Fruit fly (Drosophila melanogaster) whole organism: ENCODE results near the gene Dop2R.
"Not testable (repeated sequence)": the region's sequence is repeated elsewhere in the genome, so short reads cannot be mapped to it uniquely, and the experiment has no call there.

Experiments used
- CG8478 ChIP-seq: fragments of >200 bp; optimal IDR thresholded peaks from 2 replicates; lab custom pipeline; 2018; ENCODE audit warnings: inconsistent platforms
- Dll ChIP-seq: fragments of >200 bp; optimal IDR thresholded peaks from 2 replicates; lab custom pipeline; 2017
- EcR ChIP-seq, 2 experiments: fragments of >200 bp; optimal IDR thresholded peaks; 2 replicates each; lab custom pipeline; 2017; ENCODE audit warnings: missing biosample characterization in 2 of 2, missing genetic modification characterization in 2 of 2, missing genetic modification reagents in 2 of 2
- pan ChIP-seq: fragments of >200 bp; optimal IDR thresholded peaks from 2 replicates; lab custom pipeline; 2017
- psq ChIP-seq: fragments of >200 bp; optimal IDR thresholded peaks from 2 replicates; lab custom pipeline; 2017
- usp ChIP-seq: fragments of >200 bp; optimal IDR thresholded peaks from 2 replicates; lab custom pipeline; 2017; ENCODE audit warnings: missing biosample characterization, missing genetic modification characterization, mixed read lengths

Dop2R gene

DNA sequence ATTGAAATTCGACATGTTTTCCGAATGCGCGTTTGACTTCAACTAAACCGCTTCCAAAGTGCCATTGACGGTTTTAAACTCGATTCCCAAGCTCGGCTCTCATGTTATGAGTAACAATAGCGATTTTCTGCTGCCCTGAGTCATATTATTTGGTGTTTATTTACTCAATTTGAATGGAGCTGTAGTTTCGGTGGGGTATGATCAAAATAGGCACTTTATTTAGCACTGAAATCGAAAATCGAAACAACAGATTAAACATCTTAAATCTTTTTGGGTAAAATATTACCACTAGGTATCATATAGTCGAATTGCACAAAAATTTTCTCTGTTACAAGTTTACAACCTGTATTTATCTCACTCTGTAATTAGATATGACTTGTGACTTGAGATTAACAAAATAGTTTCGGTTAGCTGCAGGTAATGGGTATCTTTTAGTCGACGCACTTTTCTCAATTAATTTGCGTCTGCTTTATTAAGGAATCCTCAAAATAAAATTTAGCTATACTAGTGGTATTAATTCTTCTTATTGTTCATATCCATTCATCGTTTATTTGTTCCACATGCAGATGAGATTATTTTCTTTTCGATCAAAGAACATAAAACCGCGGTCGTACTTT lies 103.0 kb downstream of the Dop2R start, which contains the start of gene CG12655:
Gene CG12655, minus strand, starts transcription at position 51 of the 617 bp plus-strand sequence.
- TF ChIP-seq CG8478 (lab: Kevin White, UChicago) (no peak), pan (lab: Kevin White, UChicago) (no peak), Dll (lab: Kevin White, UChicago) (no peak), EcR (GFP tag; optimal IDR thresholded peaks at IDR 0.05; lab: Kevin White, UChicago) (no peak), usp (GFP tag; lab: Kevin White, UChicago) (no peak), psq (no peak)

- TF ChIP-seq usp (GFP tag; lab: Kevin White, UChicago); pan (lab: Kevin White, UChicago); Dll (lab: Kevin White, UChicago): not testable (repeated sequence)
Observed at dm6 chrX:19958242-19958641, 104.3 kb downstream of the Dop2R start, which contains the start of gene CG43784. TSS of gene CG43784 (minus strand) at chrX:19958342.
